Fruit fly (Drosophila melanogaster) whole organism, embryonic: Measurements from ENCODE around the gene slam.

Source experiments
- Atf-2 ChIP-seq: fragments of 200-800 bp; sonication (Bioruptor generic); optimal IDR thresholded peaks from 2 replicates; lab custom pipeline; 2016; ENCODE audit warnings: missing biosample characterization, missing genetic modification characterization
- CG10274 ChIP-seq: fragments of 200-800 bp; sonication (Bioruptor generic); optimal IDR thresholded peaks from 3 replicates; lab custom pipeline; 2017; ENCODE audit warnings: missing biosample characterization, mild to moderate bottlenecking, missing genetic modification characterization
- CG10565 ChIP-seq: fragments of 200-800 bp; sonication (Bioruptor generic); optimal IDR thresholded peaks from 3 replicates; lab custom pipeline; 2016; ENCODE audit warnings: missing biosample characterization, mild to moderate bottlenecking, missing genetic modification characterization
- CG12744 ChIP-seq: fragments of 200-800 bp; sonication (Bioruptor generic); optimal IDR thresholded peaks from 2 replicates; lab custom pipeline; 2016; ENCODE audit warnings: missing biosample characterization, missing genetic modification characterization
- CG13287 ChIP-seq: fragments of 200-800 bp; sonication (Bioruptor generic); IDR thresholded peaks from 2 replicates; pipeline ENCODE4 v1.3.6; 2022; ENCODE audit warnings: missing biosample characterization, missing genetic modification characterization; ENCODE audit not compliant: partially characterized antibody
- CG14667 ChIP-seq: fragments of 200-800 bp; sonication (Bioruptor generic); IDR thresholded peaks from 2 replicates; pipeline ENCODE4 v1.3.6; 2022; ENCODE audit warnings: missing biosample characterization, missing genetic modification characterization
- CG15011 ChIP-seq: fragments of 200-800 bp; sonication (Bioruptor generic); optimal IDR thresholded peaks from 3 replicates; lab custom pipeline; 2018; ENCODE audit warnings: missing biosample characterization, mild to moderate bottlenecking, missing genetic modification characterization
- CG15073 ChIP-seq: fragments of 200-800 bp; sonication (Bioruptor generic); optimal IDR thresholded peaks from 2 replicates; lab custom pipeline; 2016; ENCODE audit warnings: missing biosample characterization, missing genetic modification characterization
- CG15601 ChIP-seq: fragments of 200-800 bp; sonication (Bioruptor generic); optimal IDR thresholded peaks from 3 replicates; lab custom pipeline; 2019; ENCODE audit warnings: missing biosample characterization, mild to moderate bottlenecking, missing genetic modification characterization, moderate library complexity
- CG2129 ChIP-seq: fragments of 200-800 bp; sonication (Bioruptor generic); IDR thresholded peaks from 2 replicates; pipeline ENCODE4 v1.3.6; 2022; ENCODE audit warnings: missing biosample characterization, missing genetic modification characterization; ENCODE audit not compliant: partially characterized antibody
- CG32532 ChIP-seq: fragments of 200-800 bp; sonication (Bioruptor generic); IDR thresholded peaks from 2 replicates; pipeline ENCODE4 v1.3.6; 2022; ENCODE audit warnings: missing biosample characterization, missing genetic modification characterization
- CG32772 ChIP-seq: fragments of 200-800 bp; sonication (Bioruptor generic); IDR thresholded peaks from 2 replicates; pipeline ENCODE4 v1.3.6; 2022; ENCODE audit warnings: missing biosample characterization, missing genetic modification characterization
- CG34376 ChIP-seq: fragments of 200-800 bp; sonication (Bioruptor generic); optimal IDR thresholded peaks from 2 replicates; lab custom pipeline; 2018; ENCODE audit warnings: missing biosample characterization, mild to moderate bottlenecking, missing genetic modification characterization
- CG4404 ChIP-seq: fragments of 200-800 bp; sonication (Bioruptor generic); IDR thresholded peaks from 2 replicates; pipeline ENCODE4 v1.3.6; 2022; ENCODE audit warnings: missing biosample characterization, missing genetic modification characterization
- CG4707 ChIP-seq: fragments of 200-800 bp; sonication (Bioruptor generic); optimal IDR thresholded peaks from 2 replicates; lab custom pipeline; 2018; ENCODE audit warnings: missing biosample characterization, mild to moderate bottlenecking, missing genetic modification characterization, moderate library complexity
- CG6654 ChIP-seq: fragments of 200-800 bp; sonication (Bioruptor generic); optimal IDR thresholded peaks from 2 replicates; lab custom pipeline; 2017; ENCODE audit warnings: missing biosample characterization, mild to moderate bottlenecking, missing genetic modification characterization
- CG6854 ChIP-seq: fragments of 200-800 bp; sonication (Bioruptor generic); optimal IDR thresholded peaks from 3 replicates; lab custom pipeline; 2017; ENCODE audit warnings: missing biosample characterization, mild to moderate bottlenecking, missing genetic modification characterization
- CG7987 ChIP-seq: fragments of 200-800 bp; sonication (Bioruptor generic); optimal IDR thresholded peaks from 2 replicates; lab custom pipeline; 2018; ENCODE audit warnings: missing biosample characterization, mild to moderate bottlenecking, missing genetic modification characterization, moderate library complexity
- CG8281 ChIP-seq: fragments of 200-800 bp; sonication (Bioruptor generic); optimal IDR thresholded peaks from 2 replicates; lab custom pipeline; 2018; ENCODE audit warnings: missing biosample characterization, mild to moderate bottlenecking, missing genetic modification characterization, moderate library complexity
- CG9609 ChIP-seq: fragments of 200-800 bp; sonication (Bioruptor generic); optimal IDR thresholded peaks from 3 replicates; lab custom pipeline; 2016; ENCODE audit warnings: missing biosample characterization, missing genetic modification characterization
- CHES-1-like ChIP-seq: fragments of 200-800 bp; sonication (Bioruptor generic); optimal IDR thresholded peaks from 2 replicates; lab custom pipeline; 2016; ENCODE audit warnings: missing biosample characterization, missing genetic modification characterization
- Chrac-16 ChIP-seq: fragments of 200-800 bp; sonication (Bioruptor generic); optimal IDR thresholded peaks from 3 replicates; lab custom pipeline; 2016; ENCODE audit warnings: missing biosample characterization, missing genetic modification characterization
- D19B ChIP-seq: fragments of 200-800 bp; sonication (Bioruptor generic); optimal IDR thresholded peaks from 2 replicates; lab custom pipeline; 2017; ENCODE audit warnings: missing biosample characterization, mild to moderate bottlenecking, missing genetic modification characterization
- Doc3 ChIP-seq: fragments of 200-800 bp; sonication (Bioruptor generic); IDR thresholded peaks from 3 replicates; pipeline ENCODE4 v1.3.6; 2022; ENCODE audit warnings: missing biosample characterization, missing genetic modification characterization; ENCODE audit not compliant: partially characterized antibody
- MBD-R2 ChIP-seq: fragments of 200-800 bp; sonication (Bioruptor generic); IDR thresholded peaks from 2 replicates; pipeline ENCODE4 v1.3.6; 2022; ENCODE audit warnings: missing biosample characterization, missing genetic modification characterization
- Oaz ChIP-seq: fragments of 200-800 bp; sonication (Bioruptor generic); IDR thresholded peaks from 2 replicates; pipeline ENCODE4 v1.3.6; 2022; ENCODE audit warnings: missing biosample characterization, missing genetic modification characterization
- Tbp ChIP-seq: fragments of >200 bp; optimal IDR thresholded peaks from 2 replicates; lab custom pipeline; 2018; ENCODE audit warnings: missing biosample characterization, missing genetic modification characterization
- Xbp1 ChIP-seq: fragments of 200-800 bp; sonication (Bioruptor generic); optimal IDR thresholded peaks from 3 replicates; lab custom pipeline; 2016; ENCODE audit warnings: missing biosample characterization, mild to moderate bottlenecking, missing genetic modification characterization
- amos ChIP-seq: fragments of 200-800 bp; sonication (Bioruptor generic); IDR thresholded peaks from 2 replicates; pipeline ENCODE4 v1.3.6; 2022; ENCODE audit warnings: missing biosample characterization, missing genetic modification characterization; ENCODE audit not compliant: partially characterized antibody
- ap ChIP-seq: fragments of 200-800 bp; sonication (Bioruptor generic); IDR thresholded peaks from 2 replicates; pipeline ENCODE4 v1.3.6; 2022; ENCODE audit warnings: missing biosample characterization, missing genetic modification characterization
- ase ChIP-seq: fragments of 200-800 bp; sonication (Bioruptor generic); IDR thresholded peaks from 3 replicates; pipeline ENCODE4 v1.3.6; 2022; ENCODE audit warnings: missing biosample characterization, missing genetic modification characterization
- ash1 ChIP-seq: fragments of 200-800 bp; sonication (Bioruptor generic); optimal IDR thresholded peaks from 2 replicates; lab custom pipeline; 2018; ENCODE audit warnings: missing biosample characterization, mild to moderate bottlenecking, missing genetic modification characterization
- crol ChIP-seq: fragments of 200-800 bp; sonication (Bioruptor generic); IDR thresholded peaks from 2 replicates; pipeline ENCODE4 v1.3.6; 2022; ENCODE audit warnings: missing biosample characterization, missing genetic modification characterization
- dan ChIP-seq: fragments of 200-800 bp; sonication (Bioruptor generic); IDR thresholded peaks from 2 replicates; pipeline ENCODE4 v1.3.6; 2022; ENCODE audit warnings: missing biosample characterization, missing genetic modification characterization
- emc ChIP-seq: fragments of 200-800 bp; sonication (Bioruptor generic); optimal IDR thresholded peaks from 2 replicates; lab custom pipeline; 2016; ENCODE audit warnings: missing biosample characterization, missing genetic modification characterization
- gcm ChIP-seq: fragments of 200-800 bp; sonication (Bioruptor generic); optimal IDR thresholded peaks from 2 replicates; lab custom pipeline; 2019; ENCODE audit warnings: missing biosample characterization, mild to moderate bottlenecking, missing genetic modification characterization, moderate library complexity
- gfzf ChIP-seq: fragments of 200-800 bp; sonication (Bioruptor generic); optimal IDR thresholded peaks from 2 replicates; lab custom pipeline; 2016; ENCODE audit warnings: missing biosample characterization, mild to moderate bottlenecking, missing genetic modification characterization, moderate library complexity
- h ChIP-seq: fragments of >200 bp; optimal IDR thresholded peaks from 2 replicates; lab custom pipeline; 2017
- her ChIP-seq: fragments of 200-800 bp; sonication (Bioruptor generic); optimal IDR thresholded peaks from 2 replicates; lab custom pipeline; 2016; ENCODE audit warnings: missing biosample characterization, missing genetic modification characterization
- kah ChIP-seq: fragments of 200-800 bp; sonication (Bioruptor generic); optimal IDR thresholded peaks from 2 replicates; lab custom pipeline; 2018; ENCODE audit warnings: missing biosample characterization, mild to moderate bottlenecking, missing genetic modification characterization
- lmd ChIP-seq: fragments of 200-800 bp; sonication (Bioruptor generic); IDR thresholded peaks from 2 replicates; pipeline ENCODE4 v1.3.6; 2022; ENCODE audit warnings: missing biosample characterization, missing genetic modification characterization
- oc ChIP-seq: fragments of 200-800 bp; sonication (Bioruptor generic); optimal IDR thresholded peaks from 2 replicates; lab custom pipeline; 2018; ENCODE audit warnings: missing biosample characterization, mild to moderate bottlenecking, missing genetic modification characterization, moderate library complexity
- pb ChIP-seq: fragments of 200-800 bp; sonication (Bioruptor generic); optimal IDR thresholded peaks from 3 replicates; lab custom pipeline; 2016; ENCODE audit warnings: missing biosample characterization, missing genetic modification characterization
- pnt ChIP-seq: fragments of 200-800 bp; sonication (Bioruptor generic); optimal IDR thresholded peaks from 3 replicates; lab custom pipeline; 2016; ENCODE audit warnings: missing biosample characterization, missing genetic modification characterization
- salm ChIP-seq: fragments of 200-800 bp; sonication (Bioruptor generic); optimal IDR thresholded peaks from 2 replicates; lab custom pipeline; 2018; ENCODE audit warnings: missing biosample characterization, mild to moderate bottlenecking, missing genetic modification characterization
- sim ChIP-seq: fragments of 200-800 bp; sonication (Bioruptor generic); IDR thresholded peaks from 2 replicates; pipeline ENCODE4 v1.3.6; 2022; ENCODE audit warnings: missing biosample characterization, missing genetic modification characterization
- slbo ChIP-seq: fragments of 200-800 bp; sonication (Bioruptor generic); IDR thresholded peaks from 2 replicates; pipeline ENCODE4 v1.3.6; 2022; ENCODE audit warnings: missing biosample characterization, missing genetic modification characterization
- stc ChIP-seq: fragments of 200-800 bp; sonication (Bioruptor generic); IDR thresholded peaks from 2 replicates; pipeline ENCODE4 v1.3.6; 2022; ENCODE audit warnings: missing biosample characterization, missing genetic modification characterization
- stwl ChIP-seq: fragments of 200-800 bp; sonication (Bioruptor generic); optimal IDR thresholded peaks from 3 replicates; lab custom pipeline; 2018; ENCODE audit warnings: missing biosample characterization, mild to moderate bottlenecking, missing genetic modification characterization, moderate library complexity
- vvl ChIP-seq: fragments of 200-800 bp; sonication (Bioruptor generic); IDR thresholded peaks from 2 replicates; pipeline ENCODE4 v1.3.6; 2022; ENCODE audit warnings: missing biosample characterization, missing genetic modification characterization
- zf30C ChIP-seq: fragments of 200-800 bp; sonication (Bioruptor generic); optimal IDR thresholded peaks from 3 replicates; lab custom pipeline; 2018; ENCODE audit warnings: missing biosample characterization, mild to moderate bottlenecking, missing genetic modification characterization

The slam gene

DNA sequence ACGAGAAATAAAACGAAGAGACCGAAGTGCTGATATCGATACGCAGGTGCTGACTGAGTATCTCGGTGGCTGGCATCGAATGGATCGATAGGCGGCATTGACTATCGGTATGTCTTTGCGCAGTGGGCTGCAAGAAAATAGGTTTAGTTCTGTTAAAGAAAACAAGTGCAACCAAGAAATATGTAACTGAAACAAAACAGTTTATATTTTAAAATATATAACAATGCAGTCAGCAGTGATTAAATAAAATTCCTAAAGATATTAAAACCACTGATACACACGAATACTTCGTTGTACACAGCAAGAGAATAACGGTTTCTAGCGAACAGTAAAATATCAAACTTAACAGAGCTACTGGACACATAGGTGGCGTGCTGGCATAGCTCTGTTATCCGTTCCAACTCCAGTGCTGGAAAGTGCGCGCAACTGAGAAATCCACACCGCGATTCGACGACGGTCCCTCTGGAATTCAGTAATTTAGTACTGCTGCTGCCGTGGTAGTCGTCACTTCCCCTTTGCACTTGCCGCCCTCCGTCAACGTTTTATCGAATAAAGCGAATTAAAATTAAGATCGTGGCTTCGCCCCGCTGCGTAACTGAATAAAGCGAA is 33.7 kb upstream of the slam start, which contains the start of the genes Pez and Cpr (continued):
- TF ChIP-seq crol (GFP tag; lab: Robert Waterston, UW) (peak; percentile 76), CG10565 (GFP tag; lab: Kevin White, UChicago) (no peak), gfzf (GFP tag; lab: Kevin White, UChicago) (peak; percentile 91), Atf-2 (GFP tag; lab: Kevin White, UChicago) (no peak), CG15073 (GFP tag; lab: Kevin White, UChicago) (no peak), CG7987 (GFP tag; lab: Kevin White, UChicago) (peak; percentile 43), CG2129 (GFP tag; lab: Robert Waterston, UW) (peak; percentile 64; the same call in 1 of the 2 replicates), ash1 (no peak), CG10274 (GFP tag; lab: Kevin White, UChicago) (no peak), CG8281 (tag; lab: Kevin White, UChicago) (no peak), CG32532 (GFP tag; lab: Robert Waterston, UW) (peak; percentile 53), ase (0 out of 3 replicates have a peak, but pooled peaks have one; percentile 10), kah (GFP tag; lab: Kevin White, UChicago) (no peak), CG15011 (GFP tag; lab: Kevin White, UChicago) (no peak), h (lab: Kevin White, UChicago) (no peak), zf30C (no peak), CG15601 (tag; lab: Kevin White, UChicago) (no peak), salm (tag; lab: Kevin White, UChicago) (no peak), gcm (GFP tag; lab: Kevin White, UChicago) (no peak), slbo (GFP tag; lab: Robert Waterston, UW) (peak; percentile 69), her (peak; percentile 60), ap (GFP tag; lab: Robert Waterston, UW) (no peak), CG34376 (GFP tag; lab: Kevin White, UChicago) (peak; percentile 47), CG9609 (GFP tag; lab: Kevin White, UChicago) (no peak), CG4707 (GFP tag; lab: Kevin White, UChicago) (no peak), pnt (no peak), amos (GFP tag; lab: Robert Waterston, UW) (peak; percentile 82), sim (GFP tag; lab: Robert Waterston, UW) (no peak), CG12744 (GFP tag; lab: Kevin White, UChicago) (no peak), vvl (GFP tag; lab: Robert Waterston, UW) (peak; percentile 55), Doc3 (peak; percentile 87; the same call in 2 of the 3 replicates), dan (no peak), Chrac-16 (peak; percentile 20), CHES-1-like (GFP tag; lab: Kevin White, UChicago) (no peak), stc (peak; percentile 34; the same call in 1 of the 2 replicates), CG6854 (GFP tag; lab: Kevin White, UChicago) (no peak), MBD-R2 (GFP tag; lab: Robert Waterston, UW) (peak; percentile 35; the same call in 1 of the 2 replicates), lmd (GFP tag; lab: Robert Waterston, UW) (peak; percentile 6; the same call in 1 of the 2 replicates), oc (tag; lab: Kevin White, UChicago) (no peak), stwl (tag; lab: Kevin White, UChicago) (peak; percentile 59), pb (GFP tag; lab: Kevin White, UChicago) (no peak), CG13287 (GFP tag; lab: Robert Waterston, UW) (peak; percentile 81), emc (GFP tag; lab: Kevin White, UChicago) (no peak), Tbp (GFP tag; lab: Kevin White, UChicago) (no peak), CG6654 (GFP tag; lab: Kevin White, UChicago) (peak; percentile 50), Oaz (GFP tag; lab: Robert Waterston, UW) (no peak), CG4404 (no peak), D19B (GFP tag; lab: Kevin White, UChicago) (no peak), CG32772 (GFP tag; lab: Robert Waterston, UW) (no peak), CG14667 (no peak), Xbp1 (GFP tag; lab: Kevin White, UChicago) (peak; percentile 44)
